Worm (Caenorhabditis elegans) whole organism, L3 larva: ENCODE results near the gene E02H9.1.
A peak's percentile ranks its signal among the peaks of the same experiment; 100 is the strongest.
"Not testable (repeated sequence)": the region's sequence is repeated elsewhere in the genome, so short reads cannot be mapped to it uniquely, and the experiment has no call there.

ENCODE experiments used
- aly-2 ChIP-seq: fragments of 150-350 bp; optimal IDR thresholded peaks from 2 replicates; lab custom pipeline; 2014; ENCODE audit warnings: missing biosample characterization, missing genetic modification characterization
- ama-1 ChIP-seq: fragments of 150-350 bp; optimal IDR thresholded peaks from 2 replicates; lab custom pipeline; 2018
- ceh-28 ChIP-seq: fragments of 150-350 bp; optimal IDR thresholded peaks from 2 replicates; lab custom pipeline; 2014; ENCODE audit warnings: missing biosample characterization, missing genetic modification reagents, missing genetic modification characterization
- ceh-82 ChIP-seq: fragments of 150-350 bp; optimal IDR thresholded peaks from 2 replicates; lab custom pipeline; 2014; ENCODE audit warnings: missing biosample characterization, missing genetic modification characterization
- ceh-9 ChIP-seq: sonication (generic microtip); optimal IDR thresholded peaks from 2 replicates; lab custom pipeline; 2018; ENCODE audit warnings: missing biosample characterization, missing genetic modification characterization
- egl-27 ChIP-seq: sonication (generic microtip); optimal IDR thresholded peaks from 4 replicates; lab custom pipeline; 2017; ENCODE audit warnings: missing biosample characterization, missing genetic modification reagents, missing genetic modification characterization
- elt-2 ChIP-seq: sonication (generic microtip); optimal IDR thresholded peaks from 2 replicates; lab custom pipeline; 2016; ENCODE audit warnings: missing genetic modification reagents, mild to moderate bottlenecking, missing genetic modification characterization, missing compliant biosample characterization
- elt-3 ChIP-seq, 3 experiments: fragments of 150-350 bp in 1 of 3; sonication (generic microtip) in 2 of 3; optimal IDR thresholded peaks; 2 replicates in 2 of 3; 4 replicates in 1 of 3; lab custom pipeline; 2014 to 2017; ENCODE audit warnings: missing biosample characterization in 3 of 3, missing genetic modification characterization in 3 of 3
- eor-1 ChIP-seq, 2 experiments: fragments of 150-350 bp; optimal IDR thresholded peaks; 2 replicates each; lab custom pipeline; 2014 to 2018; ENCODE audit warnings: missing biosample characterization in 2 of 2, missing genetic modification characterization in 2 of 2
- fkh-10 ChIP-seq: sonication (generic microtip); optimal IDR thresholded peaks from 2 replicates; lab custom pipeline; 2017; ENCODE audit warnings: missing biosample characterization, missing genetic modification reagents, missing genetic modification characterization
- hmg-11 ChIP-seq: sonication (generic microtip); optimal IDR thresholded peaks from 2 replicates; lab custom pipeline; 2016; ENCODE audit warnings: missing genetic modification characterization, missing compliant biosample characterization
- lin-15B ChIP-seq: fragments of 150-350 bp; optimal IDR thresholded peaks from 2 replicates; lab custom pipeline; 2014; ENCODE audit warnings: missing biosample characterization, missing genetic modification characterization
- lin-39 ChIP-seq: fragments of 150-350 bp; optimal IDR thresholded peaks from 2 replicates; lab custom pipeline; 2018; ENCODE audit warnings: missing biosample characterization, missing genetic modification reagents, missing genetic modification characterization
- lsy-12 ChIP-seq: sonication (generic microtip); optimal IDR thresholded peaks from 2 replicates; lab custom pipeline; 2016; ENCODE audit warnings: mild to moderate bottlenecking, missing genetic modification characterization, missing compliant biosample characterization
- mdl-1 ChIP-seq: fragments of 150-350 bp; optimal IDR thresholded peaks from 2 replicates; lab custom pipeline; 2014; ENCODE audit warnings: missing biosample characterization, missing genetic modification characterization
- mml-1 ChIP-seq: fragments of 150-350 bp; sonication (generic microtip); optimal IDR thresholded peaks from 3 replicates; lab custom pipeline; 2014; ENCODE audit warnings: missing biosample characterization, missing genetic modification characterization
- nfya-1 ChIP-seq: sonication (generic microtip); optimal IDR thresholded peaks from 2 replicates; lab custom pipeline; 2017; ENCODE audit warnings: missing genetic modification characterization, mild to moderate bottlenecking, missing compliant biosample characterization, antibody characterized with exemption, moderate library complexity; ENCODE audit not compliant: insufficient read depth
- nhr-11 ChIP-seq: fragments of 150-350 bp; optimal IDR thresholded peaks from 2 replicates; lab custom pipeline; 2014; ENCODE audit warnings: missing biosample characterization, missing genetic modification characterization
- nhr-23 ChIP-seq: fragments of 150-350 bp; optimal IDR thresholded peaks from 2 replicates; lab custom pipeline; 2014; ENCODE audit warnings: missing biosample characterization, missing genetic modification reagents, missing genetic modification characterization
- nhr-237 ChIP-seq: fragments of 150-350 bp; optimal IDR thresholded peaks from 2 replicates; lab custom pipeline; 2014; ENCODE audit warnings: missing biosample characterization, missing genetic modification characterization
- nhr-25 ChIP-seq: sonication (generic microtip); optimal IDR thresholded peaks from 2 replicates; lab custom pipeline; 2017; ENCODE audit warnings: missing biosample characterization, missing genetic modification characterization
- nhr-76 ChIP-seq: fragments of 150-350 bp; sonication (generic microtip); optimal IDR thresholded peaks from 5 replicates; lab custom pipeline; 2014; ENCODE audit warnings: missing biosample characterization, missing genetic modification characterization
- nhr-77 ChIP-seq: fragments of 150-350 bp; optimal IDR thresholded peaks from 2 replicates; lab custom pipeline; 2014; ENCODE audit warnings: missing biosample characterization, missing genetic modification characterization
- pqm-1 ChIP-seq: fragments of 150-350 bp; optimal IDR thresholded peaks from 2 replicates; lab custom pipeline; 2017; ENCODE audit warnings: missing biosample characterization, missing genetic modification characterization, inconsistent platforms
- skn-1 ChIP-seq: fragments of 150-350 bp; optimal IDR thresholded peaks from 2 replicates; lab custom pipeline; 2014; ENCODE audit warnings: missing biosample characterization, missing genetic modification characterization
- unc-39 ChIP-seq: sonication (generic microtip); optimal IDR thresholded peaks from 4 replicates; lab custom pipeline; 2017; ENCODE audit warnings: missing biosample characterization, missing genetic modification characterization

Gene E02H9.1

DNA sequence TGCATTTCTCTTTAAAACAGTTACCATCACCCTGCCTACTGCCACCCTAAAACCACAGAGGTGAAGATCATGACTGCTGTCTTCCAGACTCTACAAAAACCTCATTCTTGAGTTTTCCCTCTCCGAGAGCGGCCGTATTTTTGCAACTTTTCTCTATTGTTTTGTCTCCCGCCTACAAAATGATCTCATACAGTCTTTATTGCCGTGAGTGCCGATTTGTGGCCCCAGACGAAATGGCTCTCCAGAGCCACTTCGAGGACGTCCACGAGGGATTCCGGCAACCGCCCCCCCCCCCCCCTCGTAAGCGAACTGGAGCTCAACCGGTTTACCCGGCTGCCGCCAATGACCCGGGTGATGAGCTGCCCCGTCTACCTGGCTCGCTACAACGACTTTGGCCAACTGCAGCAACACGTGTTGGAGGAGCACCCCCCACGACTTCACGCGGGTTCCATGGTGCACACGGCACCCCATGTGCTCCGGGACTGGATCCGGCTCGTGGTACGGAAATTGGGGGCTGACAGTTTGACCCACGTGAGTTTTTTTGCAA lies 43.4 kb upstream of the E02H9.1 start:
- TF ChIP-seq nhr-23 (tag; lab: Kevin White, UChicago) (no peak), nhr-76 (no peak), nhr-237 (tag; lab: Kevin White, UChicago) (no peak), fkh-10 (GFP tag; lab: Kevin White, UChicago) (no peak), aly-2 (tag; lab: Kevin White, UChicago) (no peak), lsy-12 (tag; lab: Kevin White, UChicago) (no peak), nhr-25 (no peak), egl-27 (tag; lab: Kevin White, UChicago) (no peak), elt-3 (tag; optimal IDR thresholded peaks at IDR 0.05; lab: Kevin White, UChicago) (no peak), ama-1 (no peak), elt-2 (tag; lab: Kevin White, UChicago) (no peak), eor-1 (tag; optimal IDR thresholded peaks at IDR 0.05; lab: Kevin White, UChicago) (no peak), nhr-77 (tag; lab: Kevin White, UChicago) (no peak)

DNA sequence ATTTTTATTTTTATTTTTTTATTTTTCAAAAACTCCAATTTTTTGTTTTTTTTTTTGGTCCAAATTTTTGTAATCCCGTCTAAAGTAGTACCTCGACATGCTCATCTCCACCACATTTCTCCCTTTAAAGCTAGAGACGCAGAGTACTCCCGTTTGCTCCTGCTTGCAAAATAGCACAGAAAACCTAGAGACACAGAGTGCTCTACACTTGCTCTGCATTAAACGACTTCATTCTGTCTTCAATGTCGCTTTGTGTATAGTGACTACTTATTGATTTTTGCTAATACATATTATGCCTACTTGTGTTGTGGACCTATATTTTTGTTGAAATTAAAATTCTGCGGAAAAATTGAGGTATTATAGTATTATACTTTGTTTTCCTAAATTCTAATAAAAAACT lies 42.2 kb upstream of the E02H9.1 start, which contains the start of gene W04B5.8:
W04B5.8 (plus strand) TSS at position 195 of the 400 bp plus-strand sequence.
- no peak for TF ChIP-seq nhr-76
- TF ChIP-seq hmg-11 (tag; lab: Kevin White, UChicago), result peak; percentile 48
- TF ChIP-seq ceh-28, result peak; percentile 5
- peak; percentile 19 for TF ChIP-seq nfya-1 (tag; lab: Kevin White, UChicago)

DNA sequence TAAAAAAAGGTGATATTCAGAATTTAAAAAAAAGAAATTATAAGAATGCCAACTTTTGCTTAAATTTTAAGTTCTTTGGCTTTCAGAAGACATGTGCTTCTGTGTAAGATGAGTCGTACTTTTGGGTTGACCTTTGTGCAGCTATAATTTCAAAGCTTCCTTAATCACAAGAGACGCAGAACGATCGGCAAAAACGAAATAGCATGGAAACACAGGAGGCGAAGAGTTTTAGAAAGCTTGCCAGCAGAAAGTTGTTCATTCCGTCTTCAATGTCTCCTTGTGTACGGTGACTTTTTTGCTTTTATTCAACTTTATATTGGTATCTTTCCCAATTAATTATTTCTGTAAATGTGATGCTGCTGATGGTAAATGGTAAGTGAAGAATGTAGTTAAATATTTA lies 35.4 kb upstream of the E02H9.1 start:
- TF ChIP-seq nhr-237 (tag; lab: Kevin White, UChicago), result no peak
- TF ChIP-seq nhr-11 (tag; lab: Kevin White, UChicago), result no peak
- no peak for TF ChIP-seq nhr-76
- TF ChIP-seq mml-1 (tag; lab: Kevin White, UChicago), result no peak
- TF ChIP-seq, all 47 proteins: peak for 0

DNA sequence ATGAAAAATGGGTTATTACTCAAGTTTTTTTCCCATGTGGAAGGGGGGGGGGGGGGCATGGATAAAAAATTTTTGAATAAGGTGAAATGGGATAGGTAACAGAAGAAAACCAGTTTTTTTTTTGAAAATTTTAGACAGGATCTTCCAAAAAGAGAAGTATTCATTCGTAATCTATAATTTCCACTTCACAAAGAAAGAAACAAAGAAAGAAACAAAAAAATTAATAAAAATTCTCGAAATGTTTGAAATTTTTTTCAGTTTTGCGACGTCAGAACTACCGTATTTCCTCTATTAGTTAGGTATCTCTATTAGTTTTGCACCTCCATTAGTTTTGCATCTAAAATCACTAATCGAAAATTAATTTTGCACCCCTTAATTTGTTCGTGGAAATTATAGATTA lies 32.9 kb upstream of the E02H9.1 start, which contains the start of gene W04B5.6:
W04B5.6 (minus strand) TSS at position 101 of the 400 bp plus-strand sequence.
- not testable (repeated sequence) for TF ChIP-seq lin-15B, skn-1, nhr-237 (tag; lab: Kevin White, UChicago)

DNA sequence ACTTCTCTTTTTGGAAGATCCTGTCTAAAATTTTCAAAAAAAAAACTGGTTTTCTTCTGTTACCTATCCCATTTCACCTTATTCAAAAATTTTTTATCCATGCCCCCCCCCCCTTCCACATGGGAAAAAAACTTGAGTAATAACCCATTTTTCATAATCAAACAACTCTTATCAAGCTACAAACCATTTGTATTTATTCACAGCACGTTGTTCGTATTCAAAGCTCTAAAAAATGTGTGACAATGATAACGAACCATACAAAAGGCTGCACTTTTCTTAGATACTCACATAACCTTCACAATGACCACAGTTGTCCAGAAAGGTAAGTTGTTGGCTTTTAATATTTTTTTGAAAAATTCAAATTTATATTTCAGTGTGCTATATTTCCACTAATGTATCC lies 32.5 kb upstream of the E02H9.1 start, which contains the start of gene E02H9.6:
E02H9.6 (plus strand) TSS at position 301 of the 400 bp plus-strand sequence.
- TF ChIP-seq ama-1; pqm-1 (tag; lab: Kevin White, UChicago); lin-39 (tag; lab: Kevin White, UChicago): not testable (repeated sequence)

ce11 chrIII:2438543-2438942 lies 29.7 kb upstream of the E02H9.1 start, which contains the start of gene E02H9.13:
E02H9.13 (minus strand) TSS chrIII:2438741.
- TF ChIP-seq ceh-9 (tag; lab: Kevin White, UChicago), result no peak
- TF ChIP-seq mdl-1 (tag; lab: Kevin White, UChicago), result no peak
- TF ChIP-seq hmg-11 (tag; lab: Kevin White, UChicago), result no peak
- TF ChIP-seq lin-39 (tag; lab: Kevin White, UChicago), result no peak
- no peak for TF ChIP-seq ceh-28
- TF ChIP-seq nhr-76, result no peak
- no peak for TF ChIP-seq unc-39
- no peak for TF ChIP-seq mml-1 (tag; lab: Kevin White, UChicago)
- no peak for TF ChIP-seq skn-1 (tag; lab: Kevin White, UChicago)
- TF ChIP-seq nhr-11 (tag; lab: Kevin White, UChicago), result no peak
- no peak for TF ChIP-seq nhr-237 (tag; lab: Kevin White, UChicago)
- no peak for TF ChIP-seq ceh-82 (tag; lab: Kevin White, UChicago)
- no peak for TF ChIP-seq nhr-77 (tag; lab: Kevin White, UChicago)

DNA sequence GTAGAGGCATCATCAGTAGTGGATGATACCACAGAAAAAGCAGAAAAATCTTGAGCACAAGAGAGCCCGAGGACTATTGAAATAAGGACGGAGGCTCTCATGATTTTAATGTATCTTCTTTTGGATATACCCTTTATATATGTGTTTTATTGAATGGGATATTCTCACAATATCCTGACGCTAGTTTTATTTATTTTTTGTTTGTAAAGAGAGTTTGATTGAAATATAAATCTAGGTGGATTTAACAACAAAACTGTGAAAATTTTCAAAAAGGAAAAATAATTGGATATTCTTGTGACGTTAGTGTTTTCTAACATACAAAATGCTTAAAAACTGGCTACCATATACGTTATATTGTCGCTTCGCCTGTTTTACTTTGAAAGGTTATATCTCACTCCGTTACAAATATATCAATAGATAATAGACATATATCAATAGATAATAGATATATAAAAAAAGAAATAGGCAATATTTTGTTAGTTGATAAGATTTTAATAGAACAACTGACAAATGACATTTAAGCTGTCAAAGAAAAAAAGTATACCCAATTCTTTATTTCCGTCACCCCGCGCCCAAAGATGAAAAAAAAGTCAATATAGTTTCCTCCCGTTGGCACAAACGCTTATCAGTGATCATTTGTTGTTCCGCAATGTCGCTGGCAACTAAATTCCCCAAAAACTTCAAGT lies 22.6 kb upstream of the E02H9.1 start, which contains the start of the genes E02H9.7 and klo-2:
E02H9.7 (minus strand) TSS at position 101 of the 686 bp plus-strand sequence.
klo-2 (plus strand) TSS at position 636 of the 686 bp plus-strand sequence.
- peak; percentile 30 for TF ChIP-seq elt-2 (tag; lab: Kevin White, UChicago)
- TF ChIP-seq pqm-1 (tag; lab: Kevin White, UChicago), result no peak
